Fruit fly (Drosophila melanogaster): ENCODE measurements around the gene pira.

pira gene

dm6 chrX:12722009-12722408 lies 41.4 kb downstream of the pira start:
- no peak for TF ChIP-seq noc (tag; optimal IDR thresholded peaks at IDR 0.05)

DNA sequence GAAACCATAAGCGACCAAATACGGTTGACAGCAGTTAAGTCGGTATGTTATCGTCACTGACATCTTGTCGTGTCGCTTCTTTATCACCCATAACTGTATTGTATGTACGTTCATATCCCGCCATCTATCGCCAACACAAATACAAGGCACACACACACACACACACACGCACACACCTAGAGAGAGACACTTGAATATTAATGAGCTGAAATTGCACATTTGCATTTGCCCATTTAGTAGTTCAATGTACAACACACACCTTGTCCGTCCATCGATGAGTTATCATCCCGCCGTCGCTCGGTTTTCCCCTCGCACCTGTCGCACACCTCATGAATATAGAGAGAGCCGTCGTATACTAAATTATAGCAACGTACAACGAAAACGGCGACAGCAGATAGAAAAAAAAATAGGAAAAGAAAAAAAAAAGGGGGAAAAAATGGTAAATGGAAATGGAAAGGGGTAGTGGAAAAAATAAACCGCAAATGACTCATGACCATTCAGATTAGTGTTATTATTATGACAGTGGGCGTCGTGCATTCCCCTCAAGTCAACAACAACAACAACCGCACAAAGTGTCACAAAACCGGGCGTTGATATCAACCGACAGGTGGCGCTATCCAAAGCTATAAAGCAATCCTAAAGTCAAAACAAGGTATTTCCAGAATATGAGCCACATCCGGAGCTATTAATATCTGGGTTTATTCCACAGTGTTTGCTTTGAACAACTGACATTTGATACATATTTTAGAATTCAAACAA lies 42.1 kb downstream of the pira start:
- peak; percentile 2 for TF ChIP-seq noc (tag; optimal IDR thresholded peaks at IDR 0.05)

DNA sequence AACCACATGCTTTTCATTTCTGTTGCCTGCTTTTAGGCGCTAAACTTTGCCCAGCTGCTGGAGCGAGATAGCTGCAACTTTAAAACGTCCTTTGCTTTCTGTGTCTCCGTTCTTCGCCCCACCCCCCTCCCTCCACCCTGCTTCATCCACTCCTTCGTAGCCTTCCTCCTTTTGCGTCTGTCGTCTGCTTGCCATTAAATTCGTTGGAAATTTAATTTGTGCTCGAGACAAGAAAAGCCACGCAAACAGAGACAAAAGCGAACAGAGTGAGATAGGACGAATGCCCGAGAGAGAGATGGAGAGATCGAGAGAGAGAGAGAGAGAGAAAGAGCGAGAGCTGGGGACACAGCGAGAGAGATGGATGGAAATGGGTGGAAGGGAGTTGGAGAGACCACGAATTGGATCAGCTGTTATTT lies 43.5 kb downstream of the pira start:
- no peak for TF ChIP-seq noc (tag; optimal IDR thresholded peaks at IDR 0.05)

- TF ChIP-seq noc (tag; optimal IDR thresholded peaks at IDR 0.05), result peak; percentile 41
Measured at dm6 chrX:12719152-12719779, 44.1 kb downstream of the pira start.

- no peak for TF ChIP-seq noc (tag; optimal IDR thresholded peaks at IDR 0.05)
Measured at dm6 chrX:12718625-12719024, 44.8 kb downstream of the pira start.

All from whole organism, larva.